Worm (Caenorhabditis elegans) whole organism, L3 larva: ENCODE measurements around the gene her-1.

Experiments
- R02D3.7 ChIP-seq: fragments of 150-350 bp; optimal IDR thresholded peaks from 2 replicates; lab custom pipeline; 2014; ENCODE audit warnings: missing biosample characterization, missing genetic modification characterization
- aly-2 ChIP-seq: fragments of 150-350 bp; optimal IDR thresholded peaks from 2 replicates; lab custom pipeline; 2014; ENCODE audit warnings: missing biosample characterization, missing genetic modification characterization
- ceh-28 ChIP-seq: fragments of 150-350 bp; optimal IDR thresholded peaks from 2 replicates; lab custom pipeline; 2014; ENCODE audit warnings: missing biosample characterization, missing genetic modification reagents, missing genetic modification characterization
- ceh-82 ChIP-seq: fragments of 150-350 bp; optimal IDR thresholded peaks from 2 replicates; lab custom pipeline; 2014; ENCODE audit warnings: missing biosample characterization, missing genetic modification characterization
- egl-27 ChIP-seq: sonication (generic microtip); optimal IDR thresholded peaks from 4 replicates; lab custom pipeline; 2017; ENCODE audit warnings: missing biosample characterization, missing genetic modification reagents, missing genetic modification characterization
- elt-2 ChIP-seq: sonication (generic microtip); optimal IDR thresholded peaks from 2 replicates; lab custom pipeline; 2016; ENCODE audit warnings: missing genetic modification reagents, mild to moderate bottlenecking, missing genetic modification characterization, missing compliant biosample characterization
- fkh-10 ChIP-seq: sonication (generic microtip); optimal IDR thresholded peaks from 2 replicates; lab custom pipeline; 2017; ENCODE audit warnings: missing biosample characterization, missing genetic modification reagents, missing genetic modification characterization
- nhr-77 ChIP-seq: fragments of 150-350 bp; optimal IDR thresholded peaks from 2 replicates; lab custom pipeline; 2014; ENCODE audit warnings: missing biosample characterization, missing genetic modification characterization
- snpc-4 ChIP-seq: fragments of 150-350 bp; optimal IDR thresholded peaks from 2 replicates; lab custom pipeline; 2014; ENCODE audit warnings: missing biosample characterization, missing genetic modification characterization
- unc-62 ChIP-seq: fragments of 150-350 bp; sonication (generic microtip); optimal IDR thresholded peaks from 4 replicates; lab custom pipeline; 2014; ENCODE audit warnings: missing biosample characterization, missing genetic modification reagents, missing genetic modification characterization

DNA sequence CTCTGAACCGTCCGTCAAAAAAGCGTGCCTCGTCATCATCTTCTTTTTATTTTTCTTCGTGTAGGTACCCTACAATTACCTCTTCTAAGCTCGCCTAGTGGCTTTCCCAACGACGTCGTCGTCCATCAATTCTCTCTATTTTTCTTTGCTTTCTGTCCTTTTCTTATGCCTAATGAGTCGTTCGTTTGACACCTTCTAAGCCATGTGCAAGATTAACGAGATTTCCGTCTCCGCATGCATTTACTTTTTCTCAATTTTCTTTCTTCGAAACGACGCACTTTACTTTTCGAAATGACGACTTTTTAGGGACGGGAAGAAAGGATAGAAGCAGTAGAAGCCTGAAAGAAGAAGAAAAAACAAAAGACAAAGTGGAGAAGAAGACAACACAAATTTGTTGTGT, 30.4 kb upstream of the her-1 start, which contains the start of gene ZK287.1:
- TF ChIP-seq ceh-28 (tag; lab: Kevin White, UChicago) (no peak), nhr-77 (tag; lab: Kevin White, UChicago) (no peak), egl-27 (tag; lab: Kevin White, UChicago) (no peak), ceh-82 (tag; lab: Kevin White, UChicago) (no peak), R02D3.7 (tag; lab: Kevin White, UChicago) (no peak), elt-2 (tag; lab: Kevin White, UChicago) (no peak), unc-62 (GFP tag; lab: Kevin White, UChicago) (no peak), aly-2 (tag; lab: Kevin White, UChicago) (no peak), snpc-4 (tag; lab: Kevin White, UChicago) (no peak), fkh-10 (no peak)
